Fruit fly (Drosophila melanogaster) whole organism, prepupa: Measurements from ENCODE around the gene Polr2I.

Source experiments
- CG10631 ChIP-seq: fragments of 200-800 bp; sonication (Bioruptor generic); optimal IDR thresholded peaks from 2 replicates; lab custom pipeline; 2016; ENCODE audit warnings: missing biosample characterization, missing genetic modification characterization
- CG11762 ChIP-seq: fragments of 200-800 bp; sonication (Bioruptor generic); optimal IDR thresholded peaks from 3 replicates; lab custom pipeline; 2016; ENCODE audit warnings: missing biosample characterization, missing genetic modification characterization; ENCODE audit not compliant: insufficient read depth
- CG11902 ChIP-seq: fragments of 200-800 bp; sonication (Bioruptor generic); optimal IDR thresholded peaks from 3 replicates; lab custom pipeline; 2016; ENCODE audit warnings: missing biosample characterization, missing genetic modification characterization
- CG15336 ChIP-seq: fragments of 200-800 bp; sonication (Bioruptor generic); IDR thresholded peaks from 2 replicates; pipeline ENCODE4 v1.3.6; 2022; ENCODE audit warnings: missing biosample characterization, missing genetic modification characterization
- CG1621 ChIP-seq: fragments of 200-800 bp; sonication (Bioruptor generic); optimal IDR thresholded peaks from 3 replicates; lab custom pipeline; 2018; ENCODE audit warnings: missing biosample characterization, mild to moderate bottlenecking, missing genetic modification characterization
- CG4318 ChIP-seq: fragments of 200-800 bp; sonication (Bioruptor generic); optimal IDR thresholded peaks from 3 replicates; lab custom pipeline; 2017; ENCODE audit warnings: missing biosample characterization, mild to moderate bottlenecking, missing genetic modification characterization
- CG6163 ChIP-seq: fragments of 200-800 bp; sonication (Bioruptor generic); IDR thresholded peaks from 3 replicates; pipeline ENCODE4 v1.3.6; 2022; ENCODE audit warnings: missing biosample characterization, missing genetic modification characterization
- CG6276 ChIP-seq: fragments of 200-800 bp; sonication (Bioruptor generic); optimal IDR thresholded peaks from 2 replicates; lab custom pipeline; 2017; ENCODE audit warnings: missing biosample characterization, mild to moderate bottlenecking, missing genetic modification characterization
- CG6792 ChIP-seq: fragments of 200-800 bp; sonication (Bioruptor generic); optimal IDR thresholded peaks from 3 replicates; lab custom pipeline; 2016; ENCODE audit warnings: missing biosample characterization, missing genetic modification characterization
- CG6808 ChIP-seq: fragments of 200-800 bp; sonication (Bioruptor generic); optimal IDR thresholded peaks from 3 replicates; lab custom pipeline; 2017; ENCODE audit warnings: missing biosample characterization, missing genetic modification characterization, mild to moderate bottlenecking, moderate library complexity, missing genetic modification reagents
- CG6854 ChIP-seq: fragments of 200-800 bp; sonication (Bioruptor generic); optimal IDR thresholded peaks from 2 replicates; lab custom pipeline; 2017; ENCODE audit warnings: missing biosample characterization, mild to moderate bottlenecking, missing genetic modification characterization
- CG7368 ChIP-seq: fragments of 200-800 bp; sonication (Bioruptor generic); optimal IDR thresholded peaks from 3 replicates; lab custom pipeline; 2016; ENCODE audit warnings: missing biosample characterization, missing genetic modification characterization
- CG8119 ChIP-seq: fragments of 200-800 bp; sonication (Bioruptor generic); IDR thresholded peaks from 3 replicates; pipeline ENCODE4 v1.3.6; 2022; ENCODE audit warnings: missing biosample characterization, missing genetic modification characterization
- Eip93F ChIP-seq: fragments of 200-800 bp; sonication (Bioruptor generic); optimal IDR thresholded peaks from 2 replicates; lab custom pipeline; 2016; ENCODE audit warnings: missing biosample characterization, mild to moderate bottlenecking, missing genetic modification characterization
- Ets21C ChIP-seq: fragments of 200-800 bp; sonication (Bioruptor generic); optimal IDR thresholded peaks from 3 replicates; lab custom pipeline; 2016; ENCODE audit warnings: missing biosample characterization, missing genetic modification characterization
- Ets96B ChIP-seq: fragments of 200-800 bp; optimal IDR thresholded peaks from 2 replicates; lab custom pipeline; 2019; ENCODE audit warnings: missing biosample characterization, mild to moderate bottlenecking, missing genetic modification characterization, moderate library complexity
- Hr39 ChIP-seq: fragments of 200-800 bp; sonication (Bioruptor generic); optimal IDR thresholded peaks from 2 replicates; lab custom pipeline; 2016; ENCODE audit warnings: missing biosample characterization, missing genetic modification characterization
- Hr4 ChIP-seq: fragments of 200-800 bp; sonication (Bioruptor generic); optimal IDR thresholded peaks from 3 replicates; lab custom pipeline; 2016; ENCODE audit warnings: missing biosample characterization, missing genetic modification characterization
- Met ChIP-seq: fragments of 200-800 bp; sonication (Bioruptor generic); optimal IDR thresholded peaks from 3 replicates; lab custom pipeline; 2016; ENCODE audit warnings: missing biosample characterization, missing genetic modification characterization
- Sox102F ChIP-seq: fragments of 200-800 bp; sonication (Bioruptor generic); optimal IDR thresholded peaks from 2 replicates; lab custom pipeline; 2016; ENCODE audit warnings: missing biosample characterization, mild to moderate bottlenecking, missing genetic modification characterization
- Sox14 ChIP-seq: fragments of 200-800 bp; sonication (Bioruptor generic); optimal IDR thresholded peaks from 3 replicates; lab custom pipeline; 2016; ENCODE audit warnings: missing biosample characterization, missing genetic modification characterization
- Sox15 ChIP-seq: fragments of 200-800 bp; sonication (Bioruptor generic); optimal IDR thresholded peaks from 3 replicates; lab custom pipeline; 2016; ENCODE audit warnings: missing biosample characterization, missing genetic modification characterization
- acj6 ChIP-seq: fragments of 200-800 bp; sonication (Bioruptor generic); optimal IDR thresholded peaks from 3 replicates; lab custom pipeline; 2016; ENCODE audit warnings: missing biosample characterization, missing genetic modification characterization
- cyc ChIP-seq: fragments of 200-800 bp; sonication (Bioruptor generic); optimal IDR thresholded peaks from 3 replicates; lab custom pipeline; 2016; ENCODE audit warnings: missing biosample characterization, missing genetic modification characterization
- dac ChIP-seq: fragments of 200-800 bp; sonication (Bioruptor generic); optimal IDR thresholded peaks from 2 replicates; lab custom pipeline; 2017; ENCODE audit warnings: missing biosample characterization, mild to moderate bottlenecking, missing genetic modification characterization
- dsx ChIP-seq: fragments of 200-800 bp; optimal IDR thresholded peaks from 3 replicates; lab custom pipeline; 2019; ENCODE audit warnings: missing biosample characterization, mild to moderate bottlenecking, missing genetic modification characterization, moderate library complexity; ENCODE audit not compliant: poor library complexity, severe bottlenecking
- fd59A ChIP-seq: fragments of 200-800 bp; sonication (Bioruptor generic); optimal IDR thresholded peaks from 2 replicates; lab custom pipeline; 2017; ENCODE audit warnings: missing biosample characterization, mild to moderate bottlenecking, missing genetic modification characterization, missing genetic modification reagents
- fkh ChIP-seq: fragments of 200-800 bp; sonication (Bioruptor generic); optimal IDR thresholded peaks from 3 replicates; lab custom pipeline; 2017; ENCODE audit warnings: missing biosample characterization, mild to moderate bottlenecking, missing genetic modification characterization, moderate library complexity
- lz ChIP-seq: fragments of 200-800 bp; sonication (Bioruptor generic); optimal IDR thresholded peaks from 3 replicates; lab custom pipeline; 2016; ENCODE audit warnings: missing biosample characterization, missing genetic modification characterization
- net ChIP-seq: fragments of 200-800 bp; sonication (Bioruptor generic); optimal IDR thresholded peaks from 3 replicates; lab custom pipeline; 2016; ENCODE audit warnings: missing biosample characterization, missing genetic modification characterization
- pdm3 ChIP-seq: fragments of 200-800 bp; sonication (Bioruptor generic); optimal IDR thresholded peaks from 3 replicates; lab custom pipeline; 2016; ENCODE audit warnings: missing biosample characterization, missing genetic modification characterization
- spab ChIP-seq: fragments of 200-800 bp; sonication (Bioruptor generic); optimal IDR thresholded peaks from 2 replicates; lab custom pipeline; 2017; ENCODE audit warnings: missing biosample characterization, mild to moderate bottlenecking, missing genetic modification characterization, missing genetic modification reagents
- ss ChIP-seq, 2 experiments: fragments of 200-800 bp; sonication (Bioruptor generic); optimal IDR thresholded peaks; 2 replicates in 1 of 2; 3 replicates in 1 of 2; lab custom pipeline; 2017 to 2018; ENCODE audit warnings: mild to moderate bottlenecking in 2 of 2, missing biosample characterization in 2 of 2, missing genetic modification characterization in 2 of 2, moderate library complexity in 1 of 2
- svp ChIP-seq: fragments of 200-800 bp; sonication (Bioruptor generic); peaks from one replicate; lab custom pipeline; 2016; ENCODE audit warnings: missing biosample characterization, missing genetic modification characterization
- vri ChIP-seq: fragments of 200-800 bp; sonication (Bioruptor generic); optimal IDR thresholded peaks from 3 replicates; lab custom pipeline; 2016; ENCODE audit warnings: missing biosample characterization, mild to moderate bottlenecking, missing genetic modification characterization

Gene Polr2I

dm6 chr3R:14292307-14292711 lies 16.6 kb upstream of the Polr2I start (continued):
- TF ChIP-seq pdm3 (peak; percentile 45), CG8119 (GFP tag; lab: Robert Waterston, UW) (peak; percentile 50; the same call in 1 of the 3 replicates), Ets21C (GFP tag; lab: Kevin White, UChicago) (peak; percentile 11), CG11762 (GFP tag; lab: Kevin White, UChicago) (peak; percentile 56), CG7368 (GFP tag; lab: Kevin White, UChicago) (no peak), net (GFP tag; lab: Kevin White, UChicago) (peak; percentile 49), dac (GFP tag; lab: Kevin White, UChicago) (peak; percentile 35), CG6276 (peak; percentile 73), Ets96B (tag; lab: Kevin White, UChicago) (peak; percentile 24), fkh (GFP tag; lab: Kevin White, UChicago) (no peak), vri (GFP tag; lab: Kevin White, UChicago) (no peak), acj6 (GFP tag; lab: Kevin White, UChicago) (peak; percentile 50), CG10631 (GFP tag; lab: Kevin White, UChicago) (peak; percentile 57), CG15336 (GFP tag; lab: Robert Waterston, UW) (peak; percentile 41)
- TF ChIP-seq, all 60 proteins: peak for 46

- TF ChIP-seq Sox14 (GFP tag; lab: Kevin White, UChicago) (peak; percentile 14), CG1621 (tag; lab: Kevin White, UChicago) (no peak), vri (GFP tag; lab: Kevin White, UChicago) (peak; percentile 62), spab (GFP tag; lab: Kevin White, UChicago) (no peak), Eip93F (GFP tag; lab: Kevin White, UChicago) (peak; percentile 82), svp (GFP tag; lab: Kevin White, UChicago) (peak; percentile 52), CG15336 (GFP tag; lab: Robert Waterston, UW) (no peak)
These were observed 14.4 kb upstream of the Polr2I start for dm6 chr3R:14294397-14295018.

dm6 chr3R:14296126-14296525 lies 12.8 kb upstream of the Polr2I start:
- no peak for TF ChIP-seq acj6 (GFP tag; lab: Kevin White, UChicago)
- no peak for TF ChIP-seq CG4318 (GFP tag; lab: Kevin White, UChicago)
- TF ChIP-seq Ets21C (GFP tag; lab: Kevin White, UChicago): no peak
- TF ChIP-seq Sox15 (GFP tag; lab: Kevin White, UChicago): no peak
- TF ChIP-seq CG6276: no peak
- TF ChIP-seq, all 60 proteins: peak for 0

dm6 chr3R:14296700-14297099 lies 12.2 kb upstream of the Polr2I start:
- TF ChIP-seq Hr4 (no peak), Eip93F (GFP tag; lab: Kevin White, UChicago) (no peak), cyc (GFP tag; lab: Kevin White, UChicago) (no peak), CG6854 (GFP tag; lab: Kevin White, UChicago) (no peak), CG11902 (GFP tag; lab: Kevin White, UChicago) (no peak), acj6 (GFP tag; lab: Kevin White, UChicago) (no peak), Ets96B (tag; lab: Kevin White, UChicago) (no peak), Sox102F (GFP tag; lab: Kevin White, UChicago) (no peak)

- TF ChIP-seq Met: no peak
- TF ChIP-seq Ets96B (tag; lab: Kevin White, UChicago): no peak
- TF ChIP-seq CG6792 (GFP tag; lab: Kevin White, UChicago): no peak
- TF ChIP-seq CG7368 (GFP tag; lab: Kevin White, UChicago): no peak
- TF ChIP-seq cyc (GFP tag; lab: Kevin White, UChicago): no peak
- TF ChIP-seq CG6163 (GFP tag; lab: Robert Waterston, UW): 0 out of 3 replicates have a peak, but pooled peaks have one; percentile 16
- no peak for TF ChIP-seq Hr39 (GFP tag; lab: Kevin White, UChicago)
- TF ChIP-seq ss (GFP tag; optimal IDR thresholded peaks at IDR 0.05; lab: Kevin White, UChicago): no peak
- TF ChIP-seq dac (GFP tag; lab: Kevin White, UChicago): no peak
- no peak for TF ChIP-seq fd59A (GFP tag; lab: Kevin White, UChicago)
- no peak for TF ChIP-seq CG6808 (GFP tag; lab: Kevin White, UChicago)
- peak; percentile 7 for TF ChIP-seq dsx (GFP tag; lab: Kevin White, UChicago)
- TF ChIP-seq Sox102F (GFP tag; lab: Kevin White, UChicago): no peak
- no peak for TF ChIP-seq lz (GFP tag; lab: Kevin White, UChicago)
These were observed 11.4 kb upstream of the Polr2I start for dm6 chr3R:14297489-14297888.
